Fruit fly (Drosophila melanogaster): ENCODE data around the gene Gs1.

Gene Gs1

DNA sequence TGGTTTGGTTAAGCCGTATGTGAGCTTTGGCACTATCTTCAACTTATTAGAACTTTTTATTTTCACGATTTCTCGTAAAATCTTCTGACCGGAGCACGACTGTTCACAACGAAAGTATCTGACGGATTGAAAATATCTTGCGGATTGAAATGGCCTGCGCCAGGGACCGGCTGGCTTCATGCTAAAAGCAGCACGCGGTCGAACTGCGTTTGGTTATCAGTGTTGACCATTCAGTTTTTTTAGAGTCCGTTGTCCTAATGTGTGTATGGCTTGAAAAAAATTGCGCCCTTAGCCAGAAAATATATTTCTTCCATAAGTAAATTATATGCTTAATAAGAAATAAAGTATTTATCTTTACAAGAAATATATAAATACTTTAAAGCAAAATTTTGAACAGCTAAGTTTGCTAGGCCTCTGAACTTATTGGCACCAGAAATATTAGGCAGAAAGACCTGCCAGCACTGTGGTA, 44.6 kb upstream of the Gs1 start, which contains the start of gene net (continued):
- TF ChIP-seq Oaz (GFP tag; IDR thresholded peaks at IDR 0.05) = no peak
- TF ChIP-seq Med (GFP tag) = peak; percentile 84
- no peak for TF ChIP-seq Gug (GFP tag; IDR thresholded peaks at IDR 0.05)
- TF ChIP-seq Stat92E (GFP tag; optimal IDR thresholded peaks at IDR 0.05) = no peak
- no peak for TF ChIP-seq pnt (GFP tag; optimal IDR thresholded peaks at IDR 0.05)
- peak; percentile 47 for TF ChIP-seq CG12155 (GFP tag; optimal IDR thresholded peaks at IDR 0.05)
- no peak for TF ChIP-seq ssp (GFP tag; IDR thresholded peaks at IDR 0.05)
- TF ChIP-seq CG8924 (tag; optimal IDR thresholded peaks at IDR 0.05) = peak; percentile 80
- TF ChIP-seq al (GFP tag; IDR thresholded peaks at IDR 0.05) = no peak; the same call in 1 of the 2 replicates
- peak; percentile 26; the same call in 1 of the 2 replicates for TF ChIP-seq CG10366 (GFP tag; IDR thresholded peaks at IDR 0.05)
- TF ChIP-seq Bdp1 (GFP tag; optimal IDR thresholded peaks at IDR 0.05) = no peak
- no peak for TF ChIP-seq C15 (GFP tag; IDR thresholded peaks at IDR 0.05)
- no peak for TF ChIP-seq CG1792 (GFP tag; optimal IDR thresholded peaks at IDR 0.05)
- TF ChIP-seq chn (GFP tag; optimal IDR thresholded peaks at IDR 0.05) = no peak
- TF ChIP-seq Dip2 (GFP tag; IDR thresholded peaks at IDR 0.05) = no peak
- TF ChIP-seq Dbx (GFP tag; IDR thresholded peaks at IDR 0.05) = peak; percentile 58
- TF ChIP-seq CG3838 (GFP tag; optimal IDR thresholded peaks at IDR 0.05) = no peak
- no peak for TF ChIP-seq crc (GFP tag; optimal IDR thresholded peaks at IDR 0.05)
- peak; percentile 13 for TF ChIP-seq CG6654 (GFP tag; optimal IDR thresholded peaks at IDR 0.05)
- TF ChIP-seq ems (GFP tag; optimal IDR thresholded peaks at IDR 0.05) = no peak
- no peak for TF ChIP-seq CG2129 (GFP tag; IDR thresholded peaks at IDR 0.05; ENCODE audit: partially characterized antibody)
- no peak for TF ChIP-seq CG7745 (tag; optimal IDR thresholded peaks at IDR 0.05)
- no peak for TF ChIP-seq stwl (tag; optimal IDR thresholded peaks at IDR 0.05)
- peak; percentile 24 for TF ChIP-seq HLHmδ (GFP tag; optimal IDR thresholded peaks at IDR 0.05)
- TF ChIP-seq sd (tag; optimal IDR thresholded peaks at IDR 0.05) = peak; percentile 48
- peak; percentile 72 for TF ChIP-seq corto (GFP tag; optimal IDR thresholded peaks at IDR 0.05)
- peak; percentile 41 for TF ChIP-seq CG12219 (GFP tag; optimal IDR thresholded peaks at IDR 0.05)
- no peak for TF ChIP-seq Ravus (GFP tag; IDR thresholded peaks at IDR 0.05)
- TF ChIP-seq hkb (optimal IDR thresholded peaks at IDR 0.05) = no peak
- TF ChIP-seq hkb (GFP tag; IDR thresholded peaks at IDR 0.05) = 0 out of 2 replicates have a peak, but pooled peaks have one; percentile 39
- TF ChIP-seq crp (GFP tag; optimal IDR thresholded peaks at IDR 0.05) = peak in 1 of 2 experiments; percentile 15
- TF ChIP-seq ttk (GFP tag; IDR thresholded peaks at IDR 0.05) = no peak
- no peak for TF ChIP-seq ro (GFP tag; IDR thresholded peaks at IDR 0.05)
- peak in 1 of 2 experiments; percentile 61 for TF ChIP-seq dpn (GFP tag; optimal IDR thresholded peaks at IDR 0.05)
- peak; percentile 61 for TF ChIP-seq CG6765 (GFP tag; optimal IDR thresholded peaks at IDR 0.05)
- TF ChIP-seq dimm (GFP tag; IDR thresholded peaks at IDR 0.05) = no peak
- TF ChIP-seq CG11696 (GFP tag; IDR thresholded peaks at IDR 0.05) = no peak
- TF ChIP-seq Elba2 (GFP tag; optimal IDR thresholded peaks at IDR 0.05) = no peak
- peak; percentile 76 for TF ChIP-seq CG7556 (GFP tag; optimal IDR thresholded peaks at IDR 0.05)
- TF ChIP-seq ci (GFP tag; IDR thresholded peaks at IDR 0.05) = peak; percentile 66; the same call in 2 of the 3 replicates
- TF ChIP-seq wek (GFP tag; optimal IDR thresholded peaks at IDR 0.05) = no peak
- TF ChIP-seq usp (GFP tag; optimal IDR thresholded peaks at IDR 0.05) = no peak
- peak; percentile 58 for TF ChIP-seq CG8281 (tag; optimal IDR thresholded peaks at IDR 0.05)
- no peak for TF ChIP-seq peb (GFP tag; IDR thresholded peaks at IDR 0.05)
- TF ChIP-seq CG11723 (GFP tag; optimal IDR thresholded peaks at IDR 0.05) = peak; percentile 63
- TF ChIP-seq CG12299 (tag; optimal IDR thresholded peaks at IDR 0.05) = peak; percentile 72
- no peak for TF ChIP-seq BEAF-32 (GFP tag; optimal IDR thresholded peaks at IDR 0.05)
- TF ChIP-seq PHDP (tag; optimal IDR thresholded peaks at IDR 0.05) = peak; percentile 77
- no peak for TF ChIP-seq Side (GFP tag; optimal IDR thresholded peaks at IDR 0.05)
- TF ChIP-seq Scr (GFP tag; IDR thresholded peaks at IDR 0.05; ENCODE audit: partially characterized antibody) = no peak
- TF ChIP-seq hbn (GFP tag; IDR thresholded peaks at IDR 0.05; ENCODE audit: partially characterized antibody) = no peak

Measured in whole organism, embryonic.